Fruit fly (Drosophila melanogaster): ENCODE results near the gene SAK.

The SAK gene

dm6 chr3L:21479636-21480035 is 36.1 kb downstream of the SAK start (continued):
- TF ChIP-seq Pdp1 (GFP tag; optimal IDR thresholded peaks at IDR 0.05) (peak in 1 of 2 experiments; percentile 8), pita (GFP tag; optimal IDR thresholded peaks at IDR 0.05) (no peak), Awh (GFP tag; IDR thresholded peaks at IDR 0.05) (no peak; the same call in 1 of the 2 replicates), CG2875 (GFP tag; optimal IDR thresholded peaks at IDR 0.05) (peak; percentile 62), CG6854 (GFP tag; optimal IDR thresholded peaks at IDR 0.05) (no peak), CG4360 (GFP tag; IDR thresholded peaks at IDR 0.05) (no peak), Gsc (GFP tag; IDR thresholded peaks at IDR 0.05) (no peak), br (optimal IDR thresholded peaks at IDR 0.05) (no peak), Lhr (GFP tag; optimal IDR thresholded peaks at IDR 0.05) (no peak), Usf (GFP tag; optimal IDR thresholded peaks at IDR 0.05) (no peak), CG10274 (GFP tag; optimal IDR thresholded peaks at IDR 0.05) (no peak), pros (GFP tag; optimal IDR thresholded peaks at IDR 0.05) (no peak), Kr (GFP tag; optimal IDR thresholded peaks at IDR 0.05) (peak; percentile 18), CG15514 (GFP tag; optimal IDR thresholded peaks at IDR 0.05) (peak; percentile 1), cas (GFP tag; IDR thresholded peaks at IDR 0.05) (no peak), CG17359 (tag; optimal IDR thresholded peaks at IDR 0.05) (peak; percentile 65), CG12659 (GFP tag; optimal IDR thresholded peaks at IDR 0.05) (no peak), gcm2 (GFP tag; optimal IDR thresholded peaks at IDR 0.05) (no peak), Mes4 (GFP tag; optimal IDR thresholded peaks at IDR 0.05) (peak; percentile 57), ATbp (GFP tag; optimal IDR thresholded peaks at IDR 0.05) (peak; percentile 78), nom (GFP tag; optimal IDR thresholded peaks at IDR 0.05) (peak; percentile 71), grn (GFP tag; optimal IDR thresholded peaks at IDR 0.05) (peak; percentile 13), zfh1 (GFP tag; IDR thresholded peaks at IDR 0.05) (peak; percentile 62; the same call in 1 of the 3 replicates), CG17186 (GFP tag; optimal IDR thresholded peaks at IDR 0.05) (peak; percentile 51), Bteb2 (GFP tag; optimal IDR thresholded peaks at IDR 0.05) (no peak), sd (tag; optimal IDR thresholded peaks at IDR 0.05) (no peak), zen2 (GFP tag; IDR thresholded peaks at IDR 0.05; ENCODE audit: partially characterized antibody) (no peak), CG9727 (GFP tag; optimal IDR thresholded peaks at IDR 0.05) (peak; percentile 33), Nf-YC (tag; optimal IDR thresholded peaks at IDR 0.05) (peak; percentile 98), Asciz (GFP tag; optimal IDR thresholded peaks at IDR 0.05) (peak; percentile 63), CG8089 (GFP tag; optimal IDR thresholded peaks at IDR 0.05) (peak; percentile 43), stwl (tag; optimal IDR thresholded peaks at IDR 0.05) (no peak), knrl (GFP tag; IDR thresholded peaks at IDR 0.05; ENCODE audit: partially characterized antibody) (no peak), CG5953 (GFP tag; IDR thresholded peaks at IDR 0.05) (peak; percentile 72; the same call in 1 of the 2 replicates), CG12104 (GFP tag; optimal IDR thresholded peaks at IDR 0.05) (no peak), caup (GFP tag; optimal IDR thresholded peaks at IDR 0.05; ENCODE audit: severe bottlenecking) (no peak), exex (tag; optimal IDR thresholded peaks at IDR 0.05) (no peak), CG14860 (GFP tag; IDR thresholded peaks at IDR 0.05; ENCODE audit: partially characterized antibody) (no peak), mirr (GFP tag; optimal IDR thresholded peaks at IDR 0.05) (no peak), CG1603 (tag; optimal IDR thresholded peaks at IDR 0.05) (peak; percentile 63), vfl (GFP tag; optimal IDR thresholded peaks at IDR 0.05) (no peak), pfk (GFP tag; optimal IDR thresholded peaks at IDR 0.05) (peak; percentile 20), dm (GFP tag; optimal IDR thresholded peaks at IDR 0.05) (no peak), CG7928 (GFP tag; optimal IDR thresholded peaks at IDR 0.05) (no peak), bbx (GFP tag; IDR thresholded peaks at IDR 0.05; ENCODE audit: partially characterized antibody) (peak; percentile 23; the same call in 1 of the 2 replicates), dmrt99B (tag; optimal IDR thresholded peaks at IDR 0.05) (peak; percentile 51), CG18619 (GFP tag; optimal IDR thresholded peaks at IDR 0.05) (no peak), Hey (tag; optimal IDR thresholded peaks at IDR 0.05) (peak; percentile 36), CG4404 (GFP tag; IDR thresholded peaks at IDR 0.05) (no peak)

Measured in whole organism, embryonic.